Fruit fly (Drosophila melanogaster): ENCODE results near the gene CG4793.

The CG4793 gene

dm6 chr2L:15908496-15909276 is 14.5 kb upstream of the CG4793 start (continued):
- TF ChIP-seq Meics (GFP tag; optimal IDR thresholded peaks at IDR 0.05): peak; percentile 69
- no peak for TF ChIP-seq CG11456 (GFP tag; IDR thresholded peaks at IDR 0.05)
- peak; percentile 71 for TF ChIP-seq CG17829 (tag; optimal IDR thresholded peaks at IDR 0.05)
- peak; percentile 12 for TF ChIP-seq CG18476 (GFP tag; optimal IDR thresholded peaks at IDR 0.05)
- TF ChIP-seq B-H2 (GFP tag; optimal IDR thresholded peaks at IDR 0.05): peak; percentile 61
- 0 out of 2 replicates have a peak, but pooled peaks have one; percentile 22 for TF ChIP-seq rib (GFP tag; IDR thresholded peaks at IDR 0.05)
- peak; percentile 72 for TF ChIP-seq Adf1 (GFP tag; IDR thresholded peaks at IDR 0.05)
- no peak for TF ChIP-seq CG18011 (GFP tag; optimal IDR thresholded peaks at IDR 0.05)
- TF ChIP-seq fd3F (GFP tag; optimal IDR thresholded peaks at IDR 0.05): peak; percentile 37
- TF ChIP-seq CG2199 (GFP tag; IDR thresholded peaks at IDR 0.05): peak; percentile 85; the same call in 2 of the 3 replicates
- peak; percentile 43 for TF ChIP-seq CG18599 (GFP tag; optimal IDR thresholded peaks at IDR 0.05)
- TF ChIP-seq CG17612 (GFP tag; IDR thresholded peaks at IDR 0.05): no peak
- peak; percentile 31 for TF ChIP-seq CG9727 (GFP tag; optimal IDR thresholded peaks at IDR 0.05)
- no peak for TF ChIP-seq CG7357 (GFP tag; IDR thresholded peaks at IDR 0.05)
- TF ChIP-seq CG17912 (GFP tag; optimal IDR thresholded peaks at IDR 0.05): peak; percentile 19
- peak; percentile 4 for TF ChIP-seq Nf-YB (GFP tag; optimal IDR thresholded peaks at IDR 0.05)
- TF ChIP-seq CG6654 (GFP tag; optimal IDR thresholded peaks at IDR 0.05): peak; percentile 37
- no peak for TF ChIP-seq sc (optimal IDR thresholded peaks at IDR 0.05)
- peak; percentile 38 for TF ChIP-seq sc (GFP tag; optimal IDR thresholded peaks at IDR 0.05)
- TF ChIP-seq da (GFP tag; optimal IDR thresholded peaks at IDR 0.05): no peak
- TF ChIP-seq CG10431 (GFP tag; optimal IDR thresholded peaks at IDR 0.05): peak; percentile 84
- peak; percentile 70; the same call in 2 of the 3 replicates for TF ChIP-seq CG6175 (GFP tag; IDR thresholded peaks at IDR 0.05)
- peak; percentile 6 for TF ChIP-seq Six4 (GFP tag; optimal IDR thresholded peaks at IDR 0.05)
- no peak for TF ChIP-seq tup (GFP tag; optimal IDR thresholded peaks at IDR 0.05)
- TF ChIP-seq Hey (tag; optimal IDR thresholded peaks at IDR 0.05): peak; percentile 15
- TF ChIP-seq CG12659 (GFP tag; optimal IDR thresholded peaks at IDR 0.05): peak; percentile 44
- TF ChIP-seq CG8290 (GFP tag; optimal IDR thresholded peaks at IDR 0.05): no peak
- TF ChIP-seq CG8290 (tag; optimal IDR thresholded peaks at IDR 0.05): peak in 1 of 2 experiments; percentile 10
- no peak for TF ChIP-seq CG7786 (GFP tag; optimal IDR thresholded peaks at IDR 0.05)
- TF ChIP-seq tgo (GFP tag; IDR thresholded peaks at IDR 0.05): peak; percentile 56
- peak; percentile 78 for TF ChIP-seq CG7839 (tag; optimal IDR thresholded peaks at IDR 0.05)
- TF ChIP-seq CG34422 (GFP tag; IDR thresholded peaks at IDR 0.05): peak; percentile 28; the same call in 1 of the 3 replicates
- TF ChIP-seq CG2678 (tag; optimal IDR thresholded peaks at IDR 0.05): peak; percentile 75
- peak; percentile 24 for TF ChIP-seq CG1233 (GFP tag; optimal IDR thresholded peaks at IDR 0.05)
- peak; percentile 4 for TF ChIP-seq CG33213 (GFP tag; optimal IDR thresholded peaks at IDR 0.05)
- peak; percentile 63 for TF ChIP-seq D19A (tag; optimal IDR thresholded peaks at IDR 0.05)
- 0 out of 2 replicates have a peak, but pooled peaks have one; percentile 20 for TF ChIP-seq unc-4 (GFP tag; IDR thresholded peaks at IDR 0.05; ENCODE audit: partially characterized antibody)
- no peak for TF ChIP-seq CG2202 (tag; optimal IDR thresholded peaks at IDR 0.05)
- peak; percentile 3 for TF ChIP-seq CG8359 (GFP tag; optimal IDR thresholded peaks at IDR 0.05; ENCODE audit: borderline replicate concordance)
- peak; percentile 2; the same call in 1 of the 3 replicates for TF ChIP-seq sr (GFP tag; IDR thresholded peaks at IDR 0.05)
- no peak for TF ChIP-seq gfzf (GFP tag; optimal IDR thresholded peaks at IDR 0.05)
- peak; percentile 98 for TF ChIP-seq chinmo (GFP tag; IDR thresholded peaks at IDR 0.05; ENCODE audit: partially characterized antibody)
- TF ChIP-seq CG10321 (GFP tag; IDR thresholded peaks at IDR 0.05): peak; percentile 95
- TF ChIP-seq onecut (GFP tag; IDR thresholded peaks at IDR 0.05): peak; percentile 42
- peak; percentile 99 for TF ChIP-seq ftz-f1 (GFP tag; optimal IDR thresholded peaks at IDR 0.05)
- peak; percentile 40 for TF ChIP-seq sob (GFP tag; IDR thresholded peaks at IDR 0.05)
- TF ChIP-seq Ravus (GFP tag; IDR thresholded peaks at IDR 0.05): no peak
- peak; percentile 69 for TF ChIP-seq CG13296 (GFP tag; optimal IDR thresholded peaks at IDR 0.05)
- peak; percentile 29; the same call in 1 of the 2 replicates for TF ChIP-seq Bgb (GFP tag; IDR thresholded peaks at IDR 0.05; ENCODE audit: partially characterized antibody)

All from whole organism, embryonic.